Fruit fly (Drosophila melanogaster) whole organism, wandering third instar larva: ENCODE data around the gene CG17154.

Experiments
- Abd-B ChIP-seq: fragments of >200 bp; optimal IDR thresholded peaks from 2 replicates; lab custom pipeline; 2017; ENCODE audit warnings: missing biosample characterization, missing genetic modification characterization
- CG9705 ChIP-seq: fragments of 200-800 bp; sonication (Bioruptor generic); optimal IDR thresholded peaks from 2 replicates; lab custom pipeline; 2018; ENCODE audit warnings: missing biosample characterization, mild to moderate bottlenecking, missing genetic modification characterization
- CrebA ChIP-seq: fragments of 200-800 bp; sonication (Bioruptor generic); optimal IDR thresholded peaks from 2 replicates; lab custom pipeline; 2016; ENCODE audit warnings: missing biosample characterization, mild to moderate bottlenecking, missing genetic modification characterization, borderline replicate concordance
- Dif ChIP-seq: fragments of 200-275, 200-300 bp; sonication (Bioruptor generic); optimal IDR thresholded peaks from 2 replicates; lab custom pipeline; 2018; ENCODE audit warnings: missing biosample characterization, missing genetic modification characterization; ENCODE audit not compliant: partially characterized antibody
- GATAd ChIP-seq: sonication (Bioruptor generic); optimal IDR thresholded peaks from 2 replicates; lab custom pipeline; 2016; ENCODE audit warnings: missing biosample characterization, missing genetic modification characterization
- HLH106 ChIP-seq: fragments of 200-800 bp; optimal IDR thresholded peaks from 3 replicates; lab custom pipeline; 2019; ENCODE audit warnings: missing biosample characterization, mild to moderate bottlenecking, missing genetic modification characterization, moderate library complexity
- Hnf4 ChIP-seq: fragments of 200-800 bp; sonication (Bioruptor generic); optimal IDR thresholded peaks from 2 replicates; lab custom pipeline; 2016; ENCODE audit warnings: missing biosample characterization, mild to moderate bottlenecking, missing genetic modification characterization
- Hr78 ChIP-seq: fragments of >200 bp; optimal IDR thresholded peaks from 2 replicates; lab custom pipeline; 2017; ENCODE audit warnings: missing biosample characterization, missing genetic modification characterization
- Hr83 ChIP-seq: fragments of 200-300 bp; sonication (Bioruptor generic); optimal IDR thresholded peaks from 2 replicates; lab custom pipeline; 2016; ENCODE audit warnings: missing biosample characterization, mild to moderate bottlenecking, missing genetic modification characterization, moderate library complexity; ENCODE audit not compliant: poor library complexity, severe bottlenecking
- Jra ChIP-seq: sonication (Bioruptor generic); optimal IDR thresholded peaks from 2 replicates; lab custom pipeline; 2016; ENCODE audit warnings: missing biosample characterization, missing genetic modification characterization
- N ChIP-seq: fragments of >200 bp; optimal IDR thresholded peaks from 2 replicates; lab custom pipeline; 2018; ENCODE audit warnings: missing biosample characterization, missing external identifiers, missing genetic modification characterization
- OdsH ChIP-seq: fragments of 200-800 bp; sonication (Bioruptor generic); optimal IDR thresholded peaks from 2 replicates; lab custom pipeline; 2016; ENCODE audit warnings: missing biosample characterization, mild to moderate bottlenecking, missing genetic modification characterization
- Rel ChIP-seq, 2 experiments: fragments of 200-800 bp; sonication (Bioruptor generic) in 1 of 2; optimal IDR thresholded peaks; 2 replicates in 1 of 2; 3 replicates in 1 of 2; lab custom pipeline; 2016 to 2019; ENCODE audit warnings: mild to moderate bottlenecking in 2 of 2, missing biosample characterization in 2 of 2, missing genetic modification characterization in 2 of 2, moderate library complexity in 1 of 2
- Sp1 ChIP-seq: fragments of 200-800 bp; sonication (Bioruptor generic); optimal IDR thresholded peaks from 3 replicates; lab custom pipeline; 2019; ENCODE audit warnings: missing biosample characterization, mild to moderate bottlenecking, missing genetic modification characterization, moderate library complexity
- Vsx2 ChIP-seq: fragments of 200-300, 225-300 bp; sonication (Bioruptor generic); optimal IDR thresholded peaks from 2 replicates; lab custom pipeline; 2018; ENCODE audit warnings: missing biosample characterization, missing genetic modification characterization; ENCODE audit not compliant: partially characterized antibody
- br ChIP-seq: fragments of 200-800 bp; sonication (Bioruptor generic); optimal IDR thresholded peaks from 2 replicates; lab custom pipeline; 2016; ENCODE audit warnings: missing biosample characterization, missing genetic modification characterization
- brk ChIP-seq: fragments of 200-800 bp; sonication (Bioruptor generic); optimal IDR thresholded peaks from 2 replicates; lab custom pipeline; 2016; ENCODE audit warnings: missing biosample characterization, mild to moderate bottlenecking, missing genetic modification characterization
- dl ChIP-seq, 2 experiments: fragments of 175-275, 200-275 bp in 1 of 2; fragments of 200-275 bp in 1 of 2; sonication (Bioruptor generic); optimal IDR thresholded peaks; lab custom pipeline; 2018; ENCODE audit warnings: mild to moderate bottlenecking in 2 of 2, missing biosample characterization in 2 of 2, missing genetic modification characterization in 2 of 2, moderate library complexity in 2 of 2; ENCODE audit not compliant: partially characterized antibody in 2 of 2, insufficient read depth in 1 of 2
- dmrt93B ChIP-seq: fragments of 200-800 bp; sonication (Bioruptor generic); optimal IDR thresholded peaks from 2 replicates; lab custom pipeline; 2018; ENCODE audit warnings: missing biosample characterization, mild to moderate bottlenecking, missing genetic modification characterization
- ey ChIP-seq: fragments of 200-800 bp; sonication (Bioruptor generic); optimal IDR thresholded peaks from 2 replicates; lab custom pipeline; 2016; ENCODE audit warnings: missing biosample characterization, missing genetic modification characterization
- foxo ChIP-seq, 2 experiments: fragments of 200-800 bp; sonication (Bioruptor generic); optimal IDR thresholded peaks; 2 replicates in 1 of 2; 3 replicates in 1 of 2; lab custom pipeline; 2016 to 2017; ENCODE audit warnings: missing biosample characterization in 2 of 2, missing genetic modification characterization in 2 of 2
- fru ChIP-seq: fragments of 200-800 bp; sonication (Bioruptor generic); optimal IDR thresholded peaks from 3 replicates; lab custom pipeline; 2016; ENCODE audit warnings: missing biosample characterization, mild to moderate bottlenecking, missing genetic modification characterization
- h ChIP-seq: fragments of 200-800 bp; sonication (Bioruptor generic); optimal IDR thresholded peaks from 3 replicates; lab custom pipeline; 2016; ENCODE audit warnings: missing biosample characterization, mild to moderate bottlenecking, missing genetic modification characterization
- jim ChIP-seq: fragments of 175-275, 200-325 bp; sonication (Bioruptor generic); optimal IDR thresholded peaks from 2 replicates; lab custom pipeline; 2016; ENCODE audit warnings: missing biosample characterization, mild to moderate bottlenecking, missing genetic modification characterization
- lola ChIP-seq: fragments of >200 bp; optimal IDR thresholded peaks from 2 replicates; lab custom pipeline; 2017; ENCODE audit warnings: missing biosample characterization, missing genetic modification characterization
- pan ChIP-seq: fragments of >200 bp; optimal IDR thresholded peaks from 2 replicates; lab custom pipeline; 2017
- psq ChIP-seq: fragments of 200-800 bp; sonication (Bioruptor generic); optimal IDR thresholded peaks from 3 replicates; lab custom pipeline; 2017; ENCODE audit warnings: missing biosample characterization, mild to moderate bottlenecking, missing genetic modification characterization, moderate library complexity
- rgr ChIP-seq: fragments of 200-800 bp; sonication (Bioruptor generic); optimal IDR thresholded peaks from 3 replicates; lab custom pipeline; 2016; ENCODE audit warnings: missing biosample characterization, mild to moderate bottlenecking, missing genetic modification characterization
- sage ChIP-seq: fragments of 200-800 bp; sonication (Bioruptor generic); optimal IDR thresholded peaks from 2 replicates; lab custom pipeline; 2016; ENCODE audit warnings: missing biosample characterization, mild to moderate bottlenecking, missing genetic modification characterization
- sv ChIP-seq: fragments of 200-800 bp; sonication (Bioruptor generic); optimal IDR thresholded peaks from 3 replicates; lab custom pipeline; 2016; ENCODE audit warnings: missing biosample characterization, missing genetic modification characterization
- tai ChIP-seq: sonication (Bioruptor generic); optimal IDR thresholded peaks from 2 replicates; lab custom pipeline; 2016; ENCODE audit warnings: missing biosample characterization, missing genetic modification characterization
- usp ChIP-seq: fragments of >200 bp; optimal IDR thresholded peaks from 2 replicates; lab custom pipeline; 2017; ENCODE audit warnings: missing biosample characterization, missing genetic modification characterization
- woc ChIP-seq: sonication (Bioruptor generic); optimal IDR thresholded peaks from 2 replicates; lab custom pipeline; 2016; ENCODE audit warnings: missing biosample characterization, mild to moderate bottlenecking, missing genetic modification characterization

CG17154 gene

dm6 chr3L:12078551-12079318, 9.7 kb upstream of the CG17154 start:
- TF ChIP-seq brk (GFP tag; lab: Kevin White, UChicago) = no peak
- TF ChIP-seq GATAd (GFP tag; lab: Kevin White, UChicago) = no peak
- TF ChIP-seq HLH106 (tag; lab: Kevin White, UChicago) = no peak
- no peak for TF ChIP-seq psq (GFP tag; lab: Kevin White, UChicago)
- TF ChIP-seq Hr83 = no peak
- TF ChIP-seq Hnf4 = no peak
- no peak for TF ChIP-seq Hr78 (GFP tag; lab: Kevin White, UChicago)
- TF ChIP-seq dmrt93B (GFP tag; lab: Kevin White, UChicago) = no peak
- TF ChIP-seq Vsx2 (GFP tag; lab: Kevin White, UChicago) = no peak
- no peak for TF ChIP-seq woc
- TF ChIP-seq Jra (GFP tag; lab: Kevin White, UChicago) = no peak
- no peak for TF ChIP-seq br (GFP tag; lab: Kevin White, UChicago)
- no peak for TF ChIP-seq pan (lab: Kevin White, UChicago)
- TF ChIP-seq rgr (GFP tag; lab: Kevin White, UChicago) = no peak

dm6 chr3L:12079319-12079933, 9.0 kb upstream of the CG17154 start:
- TF ChIP-seq psq (GFP tag; lab: Kevin White, UChicago) (peak; percentile 47), Vsx2 (GFP tag; lab: Kevin White, UChicago) (no peak), Sp1 (GFP tag; lab: Kevin White, UChicago) (peak; percentile 9), h (peak; percentile 10), sv (no peak), ey (GFP tag; lab: Kevin White, UChicago) (no peak), tai (GFP tag; lab: Kevin White, UChicago) (no peak), N (no peak), CrebA (GFP tag; lab: Kevin White, UChicago) (peak; percentile 8), GATAd (GFP tag; lab: Kevin White, UChicago) (no peak), fru (GFP tag; lab: Kevin White, UChicago) (peak; percentile 18), OdsH (GFP tag; lab: Kevin White, UChicago) (no peak), dl (GFP tag; optimal IDR thresholded peaks at IDR 0.05; lab: Kevin White, UChicago; ENCODE audit: insufficient read depth in 1 of 2, partially characterized antibody in 2 of 2) (no peak), dmrt93B (GFP tag; lab: Kevin White, UChicago) (no peak), pan (lab: Kevin White, UChicago) (no peak), Jra (GFP tag; lab: Kevin White, UChicago) (no peak), foxo (GFP tag; optimal IDR thresholded peaks at IDR 0.05; lab: Kevin White, UChicago) (no peak), jim (no peak), lola (GFP tag; lab: Kevin White, UChicago) (no peak), CG9705 (GFP tag; lab: Kevin White, UChicago) (peak; percentile 25), br (GFP tag; lab: Kevin White, UChicago) (no peak), Hnf4 (no peak), Dif (no peak), Hr83 (no peak), Hr78 (GFP tag; lab: Kevin White, UChicago) (no peak), Rel (GFP tag; optimal IDR thresholded peaks at IDR 0.05; lab: Kevin White, UChicago) (no peak), Rel (tag; optimal IDR thresholded peaks at IDR 0.05; lab: Kevin White, UChicago) (peak; percentile 80), brk (GFP tag; lab: Kevin White, UChicago) (no peak)

dm6 chr3L:12080423-12080822, 8.0 kb upstream of the CG17154 start:
- TF ChIP-seq OdsH (GFP tag; lab: Kevin White, UChicago) (peak; percentile 7), GATAd (GFP tag; lab: Kevin White, UChicago) (no peak), foxo (GFP tag; optimal IDR thresholded peaks at IDR 0.05; lab: Kevin White, UChicago) (peak in 1 of 2 experiments; percentile 18), usp (GFP tag; lab: Kevin White, UChicago) (no peak), h (peak; percentile 5), Abd-B (GFP tag; lab: Kevin White, UChicago) (no peak), woc (no peak), Jra (GFP tag; lab: Kevin White, UChicago) (no peak), tai (GFP tag; lab: Kevin White, UChicago) (peak; percentile 15), Hr83 (peak; percentile 64), fru (GFP tag; lab: Kevin White, UChicago) (peak; percentile 10), Hnf4 (peak; percentile 12), jim (no peak), sage (GFP tag; lab: Kevin White, UChicago) (no peak), rgr (GFP tag; lab: Kevin White, UChicago) (peak; percentile 63), sv (no peak)
